Worm (Caenorhabditis elegans) whole organism, L4/young adult: ENCODE data around the gene fbxa-61.

Experiments used
- W03F9.2 ChIP-seq: fragments of 150-350 bp; optimal IDR thresholded peaks from 2 replicates; lab custom pipeline; 2014; ENCODE audit warnings: missing biosample characterization, missing genetic modification characterization
- him-1 ChIP-seq: sonication (generic microtip); optimal IDR thresholded peaks from 2 replicates; lab custom pipeline; 2016; ENCODE audit warnings: missing genotype, missing genetic modification reagents, missing genetic modification characterization, missing compliant biosample characterization

ce11 chrIII:1205421-1205820, 33.4 kb upstream of the fbxa-61 start:
- no peak for TF ChIP-seq W03F9.2 (tag; lab: Kevin White, UChicago)
- TF ChIP-seq him-1 (tag; lab: Kevin White, UChicago), result no peak
